Worm (Caenorhabditis elegans) whole organism, early embryonic: ENCODE data around the gene C08F8.9.
"Not testable (repeated sequence)": the region's sequence is repeated elsewhere in the genome, so short reads cannot be mapped to it uniquely, and the experiment has no call there.

Source experiments
- B0310.2 ChIP-seq: sonication (generic microtip); optimal IDR thresholded peaks from 2 replicates; lab custom pipeline; 2016; ENCODE audit warnings: mild to moderate bottlenecking, missing genetic modification characterization, missing compliant biosample characterization
- F13C5.2 ChIP-seq: sonication (generic microtip); optimal IDR thresholded peaks from 2 replicates; lab custom pipeline; 2017; ENCODE audit warnings: mild to moderate bottlenecking, missing genetic modification characterization, inconsistent platforms, missing compliant biosample characterization
- aly-1 ChIP-seq: sonication (generic microtip); optimal IDR thresholded peaks from 2 replicates; lab custom pipeline; 2016; ENCODE audit warnings: missing genetic modification characterization, missing compliant biosample characterization
- ama-1 ChIP-seq: fragments of 150-350 bp; optimal IDR thresholded peaks from 2 replicates; lab custom pipeline; 2014
- ceh-13 ChIP-seq: fragments of 200-800 bp; sonication (Bioruptor generic); optimal IDR thresholded peaks from 2 replicates; lab custom pipeline; 2018; ENCODE audit warnings: mild to moderate bottlenecking, missing genetic modification characterization, missing compliant biosample characterization
- ceh-36 ChIP-seq: sonication (generic microtip); optimal IDR thresholded peaks from 2 replicates; lab custom pipeline; 2016; ENCODE audit warnings: missing genetic modification characterization, inconsistent platforms, missing compliant biosample characterization
- ets-7 ChIP-seq: sonication (generic microtip); optimal IDR thresholded peaks from 2 replicates; lab custom pipeline; 2016; ENCODE audit warnings: missing genotype, missing genetic modification characterization, missing compliant biosample characterization
- flt-1 ChIP-seq: fragments of 200-800 bp; sonication (Bioruptor generic); IDR thresholded peaks from 2 replicates; pipeline ENCODE4 v1.3.6; 2022; ENCODE audit warnings: missing genetic modification characterization, missing compliant biosample characterization
- hmbx-1 ChIP-seq: sonication (generic microtip); optimal IDR thresholded peaks from 2 replicates; lab custom pipeline; 2016; ENCODE audit warnings: mild to moderate bottlenecking, missing genetic modification characterization, missing compliant biosample characterization
- hmg-4 ChIP-seq: fragments of 200-800 bp; sonication (Bioruptor generic); optimal IDR thresholded peaks from 2 replicates; lab custom pipeline; 2018; ENCODE audit warnings: mild to moderate bottlenecking, missing genetic modification characterization, missing compliant biosample characterization
- hnd-1 ChIP-seq: sonication (generic microtip); optimal IDR thresholded peaks from 2 replicates; lab custom pipeline; 2016; ENCODE audit warnings: missing genetic modification characterization, missing compliant biosample characterization
- pes-1 ChIP-seq: fragments of 200-800 bp; sonication (Bioruptor generic); IDR thresholded peaks from 2 replicates; pipeline ENCODE4 v1.3.6; 2022; ENCODE audit warnings: missing genetic modification reagents, missing genetic modification characterization, missing compliant biosample characterization
- scrt-1 ChIP-seq: fragments of 200-800 bp; sonication (Bioruptor generic); IDR thresholded peaks from 2 replicates; pipeline ENCODE4 v1.3.6; 2022; ENCODE audit warnings: missing genetic modification characterization, missing compliant biosample characterization
- sea-1 ChIP-seq: fragments of 200-800 bp; sonication (Bioruptor generic); conservative IDR thresholded peaks from 2 replicates; pipeline ENCODE4 v1.3.6; 2022; ENCODE audit warnings: missing genetic modification characterization, missing compliant biosample characterization
- tbx-11 ChIP-seq: fragments of 200-800 bp; sonication (Bioruptor generic); IDR thresholded peaks from 2 replicates; pipeline ENCODE4 v1.3.6; 2022; ENCODE audit warnings: missing genetic modification characterization, missing compliant biosample characterization
- tbx-37 ChIP-seq: fragments of 200-800 bp; sonication (Bioruptor generic); conservative IDR thresholded peaks from 2 replicates; pipeline ENCODE4 v1.3.6; 2022; ENCODE audit warnings: missing genetic modification reagents, missing genetic modification characterization, missing compliant biosample characterization
- tra-4 ChIP-seq: sonication (generic microtip); optimal IDR thresholded peaks from 2 replicates; lab custom pipeline; 2017; ENCODE audit warnings: missing genetic modification characterization, missing compliant biosample characterization

C08F8.9 gene

DNA sequence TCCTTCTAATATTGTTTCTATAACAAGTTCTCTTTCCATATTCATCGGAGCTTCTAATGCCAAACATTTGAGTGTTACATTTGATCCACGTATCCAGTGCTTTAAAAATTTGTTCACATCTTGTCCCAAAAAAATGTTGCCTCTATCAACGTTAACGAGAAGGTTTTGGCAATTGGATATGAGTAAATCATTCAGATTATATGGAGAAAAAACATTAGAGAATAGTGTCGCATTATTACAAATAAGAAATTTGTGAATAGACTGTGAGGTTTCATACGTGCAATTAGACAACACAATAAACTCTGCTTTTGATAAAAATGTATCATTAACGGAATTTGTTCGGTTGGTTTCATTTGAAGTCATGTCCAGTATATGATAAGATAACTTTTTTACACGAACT lies 18.5 kb downstream of the C08F8.9 start, which contains the start of gene mboa-4:
mboa-4 (minus strand) TSS at position 101 of the 400 bp plus-strand sequence.
- TF ChIP-seq hmbx-1 (tag; lab: Kevin White, UChicago) = no peak
- TF ChIP-seq hnd-1 (tag; lab: Kevin White, UChicago) = no peak
- no peak for TF ChIP-seq scrt-1 (GFP tag; lab: Robert Waterston, UW)
- no peak for TF ChIP-seq F13C5.2 (tag; lab: Kevin White, UChicago)
- no peak for TF ChIP-seq ets-7 (tag; lab: Kevin White, UChicago)
- TF ChIP-seq tbx-37 (GFP tag; lab: Robert Waterston, UW) = no peak
- no peak for TF ChIP-seq hmg-4
- no peak for TF ChIP-seq ceh-36 (tag; lab: Kevin White, UChicago)
- no peak for TF ChIP-seq aly-1 (tag; lab: Kevin White, UChicago)
- no peak for TF ChIP-seq B0310.2
- no peak for TF ChIP-seq sea-1 (GFP tag; lab: Robert Waterston, UW)
- TF ChIP-seq ama-1 (lab: Kevin White, UChicago) = no peak
- no peak for TF ChIP-seq tra-4 (tag; lab: Kevin White, UChicago)
- TF ChIP-seq flt-1 (GFP tag; lab: Robert Waterston, UW) = no peak
- no peak for TF ChIP-seq ceh-13

DNA sequence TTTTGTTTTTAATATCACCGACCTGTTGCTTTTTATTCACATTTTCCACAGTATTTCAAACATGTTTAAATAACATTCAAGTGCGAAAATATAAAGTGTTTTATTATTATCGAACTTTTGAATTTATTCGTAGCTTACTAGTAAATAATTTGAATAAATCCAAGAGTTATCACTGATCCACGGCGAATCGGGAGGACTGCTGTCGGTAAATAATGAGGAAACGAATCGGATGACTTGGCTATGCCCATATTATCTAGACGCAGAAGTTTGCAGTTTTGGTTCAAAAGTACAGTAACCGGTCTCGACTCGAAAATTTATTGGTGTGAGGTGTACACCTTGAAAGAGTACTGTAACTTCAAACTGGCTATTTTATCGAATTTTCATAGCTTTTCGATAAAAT lies 21.9 kb downstream of the C08F8.9 start:
- TF ChIP-seq hnd-1 (tag; lab: Kevin White, UChicago) = no peak
- no peak for TF ChIP-seq aly-1 (tag; lab: Kevin White, UChicago)

ce11 chrIV:11154425-11155114 lies 23.8 kb downstream of the C08F8.9 start, which contains the start of gene C08F8.3:
C08F8.3 (plus strand) TSS chrIV:11155044.
- TF ChIP-seq ama-1 (lab: Kevin White, UChicago); flt-1 (GFP tag; lab: Robert Waterston, UW); hmg-4: not testable (repeated sequence)

DNA sequence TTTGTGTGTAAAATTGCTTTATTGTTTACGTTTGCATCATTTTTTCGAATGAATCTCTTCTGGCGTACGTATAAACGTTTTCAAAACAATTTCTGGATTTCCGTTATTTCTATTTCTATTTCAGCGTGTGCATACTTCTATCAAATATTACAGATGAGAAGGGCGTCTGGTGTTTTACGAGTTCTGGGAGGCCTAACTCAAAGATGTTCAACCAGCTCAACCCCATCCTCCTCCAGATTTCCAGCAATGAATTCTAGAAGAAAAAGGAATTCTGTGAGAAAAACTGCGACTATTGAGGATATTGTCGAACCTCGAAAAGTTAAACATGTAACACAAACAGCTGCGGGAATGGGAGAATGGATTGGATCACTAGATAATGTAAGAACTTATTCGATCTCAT lies 27.6 kb downstream of the C08F8.9 start, which contains the start of gene C08F8.2:
C08F8.2 (plus strand) TSS at position 154 of the 400 bp plus-strand sequence.
- no peak for TF ChIP-seq tra-4 (tag; lab: Kevin White, UChicago)
- no peak for TF ChIP-seq ceh-13
- TF ChIP-seq tbx-11 = no peak
- no peak for TF ChIP-seq pes-1

- TF ChIP-seq pes-1 (peak; percentile 50; the same call in 1 of the 2 replicates), sea-1 (GFP tag; lab: Robert Waterston, UW) (no peak), flt-1 (GFP tag; lab: Robert Waterston, UW) (0 out of 2 replicates have a peak, but pooled peaks have one; percentile 15), F13C5.2 (tag; lab: Kevin White, UChicago) (peak; percentile 62), ceh-36 (tag; lab: Kevin White, UChicago) (no peak)
Observed at ce11 chrIV:11149454-11150163, 28.8 kb downstream of the C08F8.9 start, which contains the start of the genes F01G4.6 and pfd-1. F01G4.6 (minus strand) TSS chrIV:11149504. pfd-1 (plus strand) TSS chrIV:11150113.

ce11 chrIV:11148788-11149366 lies 29.5 kb downstream of the C08F8.9 start:
- TF ChIP-seq aly-1 (tag; lab: Kevin White, UChicago) (no peak), tra-4 (tag; lab: Kevin White, UChicago) (no peak), ceh-36 (tag; lab: Kevin White, UChicago) (no peak), tbx-11 (no peak), hmg-4 (peak; percentile 31), scrt-1 (GFP tag; lab: Robert Waterston, UW) (no peak), ets-7 (tag; lab: Kevin White, UChicago) (no peak), sea-1 (GFP tag; lab: Robert Waterston, UW) (no peak)

DNA sequence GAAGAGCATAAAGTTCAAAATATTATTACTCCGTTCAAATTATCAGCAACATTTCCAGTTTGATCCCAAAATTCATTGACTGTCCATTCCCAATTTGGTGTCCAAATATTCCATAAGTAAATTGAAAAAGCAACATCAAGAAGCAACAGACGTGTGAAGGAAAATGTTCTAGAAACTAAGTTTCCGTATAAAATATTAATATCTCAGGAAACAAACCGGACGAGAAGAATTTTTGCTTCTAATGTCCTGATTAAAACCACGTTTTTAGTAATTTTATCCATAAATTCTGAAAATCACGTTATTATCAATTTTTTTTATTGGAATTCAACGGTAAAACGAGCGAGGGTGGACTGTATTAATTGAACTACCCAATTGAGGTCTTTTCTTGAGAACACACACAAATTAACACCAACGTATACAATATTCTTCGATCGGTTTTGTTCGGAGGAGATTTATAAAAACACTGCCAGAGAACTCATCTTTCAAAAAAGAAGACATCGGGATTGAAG lies 31.4 kb downstream of the C08F8.9 start, which contains the start of gene pigq-1:
pigq-1 (minus strand) TSS at position 286 of the 509 bp plus-strand sequence.
- no peak for TF ChIP-seq F13C5.2 (tag; lab: Kevin White, UChicago)
- no peak for TF ChIP-seq hnd-1 (tag; lab: Kevin White, UChicago)
- no peak for TF ChIP-seq pes-1
- TF ChIP-seq tra-4 (tag; lab: Kevin White, UChicago) = no peak
- no peak for TF ChIP-seq aly-1 (tag; lab: Kevin White, UChicago)
- TF ChIP-seq ceh-13 = no peak
- TF ChIP-seq hmbx-1 (tag; lab: Kevin White, UChicago) = no peak
- no peak for TF ChIP-seq ets-7 (tag; lab: Kevin White, UChicago)
- TF ChIP-seq scrt-1 (GFP tag; lab: Robert Waterston, UW) = no peak

ce11 chrIV:11146492-11146891 lies 31.9 kb downstream of the C08F8.9 start:
- TF ChIP-seq ceh-36 (tag; lab: Kevin White, UChicago) = no peak
- TF ChIP-seq sea-1 (GFP tag; lab: Robert Waterston, UW) = no peak
- TF ChIP-seq hmbx-1 (tag; lab: Kevin White, UChicago) = no peak
- TF ChIP-seq pes-1 = no peak
- TF ChIP-seq ceh-13 = no peak
- TF ChIP-seq tra-4 (tag; lab: Kevin White, UChicago) = no peak
- no peak for TF ChIP-seq hmg-4
- TF ChIP-seq ets-7 (tag; lab: Kevin White, UChicago) = no peak
- TF ChIP-seq tbx-37 (GFP tag; lab: Robert Waterston, UW) = no peak
- no peak for TF ChIP-seq tbx-11
- no peak for TF ChIP-seq ama-1 (lab: Kevin White, UChicago)
- no peak for TF ChIP-seq hnd-1 (tag; lab: Kevin White, UChicago)
- no peak for TF ChIP-seq aly-1 (tag; lab: Kevin White, UChicago)
- TF ChIP-seq scrt-1 (GFP tag; lab: Robert Waterston, UW) = no peak
- TF ChIP-seq F13C5.2 (tag; lab: Kevin White, UChicago) = no peak
- TF ChIP-seq flt-1 (GFP tag; lab: Robert Waterston, UW) = no peak
- no peak for TF ChIP-seq B0310.2
